Fruit fly (Drosophila melanogaster): ENCODE data around the gene CG14770.

Gene CG14770

dm6 chrX:1392875-1393274 is 23.8 kb downstream of the CG14770 start, which contains the start of gene Rilpl (continued):
- TF ChIP-seq phol (tag; optimal IDR thresholded peaks at IDR 0.05) (peak; percentile 24), dm (GFP tag; optimal IDR thresholded peaks at IDR 0.05) (peak; percentile 29), HmgZ (tag; optimal IDR thresholded peaks at IDR 0.05) (peak; percentile 60), Chrac-16 (GFP tag; optimal IDR thresholded peaks at IDR 0.05) (no peak), CG13424 (tag; optimal IDR thresholded peaks at IDR 0.05) (no peak), row (GFP tag; IDR thresholded peaks at IDR 0.05) (peak; percentile 33; the same call in 1 of the 3 replicates), cad (GFP tag; optimal IDR thresholded peaks at IDR 0.05) (no peak), scrt (GFP tag; optimal IDR thresholded peaks at IDR 0.05) (no peak), rib (GFP tag; IDR thresholded peaks at IDR 0.05) (peak; percentile 87), tio (GFP tag; optimal IDR thresholded peaks at IDR 0.05) (no peak), zf30C (GFP tag; optimal IDR thresholded peaks at IDR 0.05) (no peak), CG15073 (GFP tag; optimal IDR thresholded peaks at IDR 0.05) (no peak), CG42726 (GFP tag; IDR thresholded peaks at IDR 0.05; ENCODE audit: partially characterized antibody) (0 out of 2 replicates have a peak, but pooled peaks have one; percentile 23), CG17568 (GFP tag; optimal IDR thresholded peaks at IDR 0.05) (no peak), CG9727 (GFP tag; optimal IDR thresholded peaks at IDR 0.05) (no peak), Blimp-1 (GFP tag; optimal IDR thresholded peaks at IDR 0.05) (no peak), MESR4 (GFP tag; optimal IDR thresholded peaks at IDR 0.05) (peak; percentile 77), org-1 (GFP tag; optimal IDR thresholded peaks at IDR 0.05) (no peak), CG1603 (tag; optimal IDR thresholded peaks at IDR 0.05) (peak; percentile 66), ems (GFP tag; optimal IDR thresholded peaks at IDR 0.05) (no peak), ERR (GFP tag; optimal IDR thresholded peaks at IDR 0.05) (no peak), lbe (GFP tag; optimal IDR thresholded peaks at IDR 0.05) (no peak), CG11696 (GFP tag; IDR thresholded peaks at IDR 0.05) (no peak), Dbx (GFP tag; IDR thresholded peaks at IDR 0.05) (no peak), CG14441 (GFP tag; IDR thresholded peaks at IDR 0.05) (no peak), CG17361 (GFP tag; IDR thresholded peaks at IDR 0.05) (peak; percentile 15; the same call in 1 of the 3 replicates), repo (GFP tag; optimal IDR thresholded peaks at IDR 0.05) (peak; percentile 1), ci (GFP tag; IDR thresholded peaks at IDR 0.05) (peak; percentile 51; the same call in 2 of the 3 replicates), Taf1 (GFP tag; IDR thresholded peaks at IDR 0.05) (no peak), Hr51 (GFP tag; optimal IDR thresholded peaks at IDR 0.05) (no peak), CG7963 (GFP tag; IDR thresholded peaks at IDR 0.05; ENCODE audit: partially characterized antibody) (0 out of 3 replicates have a peak, but pooled peaks have one; percentile 46), mld (GFP tag; IDR thresholded peaks at IDR 0.05; ENCODE audit: partially characterized antibody) (no peak), zen (tag; optimal IDR thresholded peaks at IDR 0.05) (peak; percentile 13), jing (GFP tag; optimal IDR thresholded peaks at IDR 0.05) (no peak), Dek (tag; optimal IDR thresholded peaks at IDR 0.05) (no peak), Scr (GFP tag; IDR thresholded peaks at IDR 0.05; ENCODE audit: partially characterized antibody) (peak; percentile 53), gce (GFP tag; IDR thresholded peaks at IDR 0.05) (no peak), tll (GFP tag; optimal IDR thresholded peaks at IDR 0.05) (no peak), nerfin-2 (GFP tag; IDR thresholded peaks at IDR 0.05; ENCODE audit: partially characterized antibody) (0 out of 2 replicates have a peak, but pooled peaks have one; percentile 28), tx (GFP tag; optimal IDR thresholded peaks at IDR 0.05) (no peak), CG7928 (GFP tag; optimal IDR thresholded peaks at IDR 0.05) (peak; percentile 10), CoRest (tag; optimal IDR thresholded peaks at IDR 0.05) (peak; percentile 37), NfI (GFP tag; optimal IDR thresholded peaks at IDR 0.05) (peak; percentile 27), tna (GFP tag; IDR thresholded peaks at IDR 0.05; ENCODE audit: partially characterized antibody) (peak; percentile 38; the same call in 1 of the 2 replicates), CG17359 (tag; optimal IDR thresholded peaks at IDR 0.05) (no peak), CG9932 (GFP tag; IDR thresholded peaks at IDR 0.05) (peak; percentile 54; the same call in 1 of the 2 replicates), CrebB (tag; optimal IDR thresholded peaks at IDR 0.05) (no peak), CG3847 (GFP tag; IDR thresholded peaks at IDR 0.05) (peak; percentile 82), Adf1 (GFP tag; IDR thresholded peaks at IDR 0.05) (peak; percentile 19; the same call in 1 of the 2 replicates), CG13624 (GFP tag; optimal IDR thresholded peaks at IDR 0.05) (peak; percentile 30)
